Worm (Caenorhabditis elegans) whole organism, young adult: ENCODE results near the gene zip-7.

Experiments used
- F23B12.7 ChIP-seq: sonication (generic microtip); optimal IDR thresholded peaks from 2 replicates; lab custom pipeline; 2017; ENCODE audit warnings: missing genetic modification characterization, mild to moderate bottlenecking, missing compliant biosample characterization, antibody characterized with exemption, moderate library complexity; ENCODE audit not compliant: insufficient read depth
- F37B4.10 ChIP-seq: fragments of 200-800 bp; sonication (Bioruptor generic); IDR thresholded peaks from 2 replicates; pipeline ENCODE4 v1.3.6; 2022; ENCODE audit warnings: missing genetic modification characterization, missing compliant biosample characterization
- F55B11.4 ChIP-seq: sonication (generic microtip); optimal IDR thresholded peaks from 2 replicates; lab custom pipeline; 2016; ENCODE audit warnings: missing compliant biosample characterization, missing genetic modification characterization, borderline replicate concordance; ENCODE audit not compliant: insufficient read depth
- Y53F4B.3 ChIP-seq: fragments of 200-800 bp; sonication (Bioruptor generic); IDR thresholded peaks from 2 replicates; pipeline ENCODE4 v1.3.6; 2022; ENCODE audit warnings: missing genetic modification reagents, missing genetic modification characterization, missing compliant biosample characterization
- bed-1 ChIP-seq: fragments of 200-800 bp; sonication (Bioruptor generic); IDR thresholded peaks from 2 replicates; pipeline ENCODE4 v1.3.6; 2022; ENCODE audit warnings: missing genetic modification reagents, missing genetic modification characterization, missing compliant biosample characterization
- chd-7 ChIP-seq: sonication (generic microtip); optimal IDR thresholded peaks from 2 replicates; lab custom pipeline; 2016; ENCODE audit warnings: mild to moderate bottlenecking, missing genetic modification characterization, moderate library complexity, missing compliant biosample characterization
- lin-54 ChIP-seq: fragments of 200-800 bp; sonication (Bioruptor generic); optimal IDR thresholded peaks from 2 replicates; lab custom pipeline; 2018; ENCODE audit warnings: mild to moderate bottlenecking, missing genetic modification characterization, missing compliant biosample characterization
- mel-28 ChIP-seq: sonication (generic microtip); optimal IDR thresholded peaks from 2 replicates; lab custom pipeline; 2016; ENCODE audit warnings: borderline replicate concordance, mild to moderate bottlenecking, missing genetic modification characterization, missing compliant biosample characterization
- pha-4 ChIP-seq: fragments of 150-350 bp; sonication (generic microtip); optimal IDR thresholded peaks from 2 replicates; lab custom pipeline; 2014; ENCODE audit warnings: missing biosample characterization, missing genetic modification reagents, missing genetic modification characterization
- repo-1 ChIP-seq: sonication (generic microtip); optimal IDR thresholded peaks from 2 replicates; lab custom pipeline; 2017; ENCODE audit warnings: mild to moderate bottlenecking, missing genetic modification characterization, missing compliant biosample characterization
- snpc-1.3 ChIP-seq: sonication (generic microtip); optimal IDR thresholded peaks from 2 replicates; lab custom pipeline; 2017; ENCODE audit warnings: missing genetic modification characterization, mild to moderate bottlenecking, missing compliant biosample characterization, antibody characterized with exemption, moderate library complexity, missing genotype, missing genetic modification reagents; ENCODE audit not compliant: insufficient read depth
- snpc-4 ChIP-seq, 5 experiments: fragments of 150-350 bp in 1 of 5; sonication (generic microtip) in 4 of 5; optimal IDR thresholded peaks; 2 replicates each; lab custom pipeline; 2014 to 2018; ENCODE audit warnings: missing genetic modification characterization in 5 of 5, missing biosample characterization in 3 of 5, antibody characterized with exemption in 2 of 5, mild to moderate bottlenecking in 2 of 5, missing compliant biosample characterization in 2 of 5, missing genotype in 2 of 5, moderate library complexity in 2 of 5, missing genetic modification reagents in 1 of 5
- ztf-18 ChIP-seq: sonication (generic microtip); optimal IDR thresholded peaks from 2 replicates; lab custom pipeline; 2016; ENCODE audit warnings: missing genotype, mild to moderate bottlenecking, missing genetic modification characterization, missing compliant biosample characterization

- TF ChIP-seq snpc-1.3 (no peak), lin-54 (GFP tag; lab: Kevin White, UChicago) (no peak), F37B4.10 (GFP tag; lab: Robert Waterston, UW) (no peak), F23B12.7 (tag; lab: Kevin White, UChicago) (no peak), bed-1 (no peak), mel-28 (tag; lab: Kevin White, UChicago) (no peak), F55B11.4 (tag; lab: Kevin White, UChicago) (no peak), pha-4 (tag; lab: Kevin White, UChicago) (no peak), chd-7 (tag; lab: Kevin White, UChicago) (no peak), snpc-4 (GFP tag; optimal IDR thresholded peaks at IDR 0.05; lab: Kevin White, UChicago) (no peak), snpc-4 (tag; optimal IDR thresholded peaks at IDR 0.05; lab: Kevin White, UChicago) (no peak), ztf-18 (tag; lab: Kevin White, UChicago) (no peak), repo-1 (tag; lab: Kevin White, UChicago) (no peak), Y53F4B.3 (no peak)
Measured at ce11 chrIV:16542649-16543048, 37.2 kb upstream of the zip-7 start, which contains the start of gene uroc-1.
